Fruit fly (Drosophila melanogaster): Measurements from ENCODE around the gene CG14963.
A peak's percentile ranks its signal among the peaks of the same experiment; 100 is the strongest.

The CG14963 gene

DNA sequence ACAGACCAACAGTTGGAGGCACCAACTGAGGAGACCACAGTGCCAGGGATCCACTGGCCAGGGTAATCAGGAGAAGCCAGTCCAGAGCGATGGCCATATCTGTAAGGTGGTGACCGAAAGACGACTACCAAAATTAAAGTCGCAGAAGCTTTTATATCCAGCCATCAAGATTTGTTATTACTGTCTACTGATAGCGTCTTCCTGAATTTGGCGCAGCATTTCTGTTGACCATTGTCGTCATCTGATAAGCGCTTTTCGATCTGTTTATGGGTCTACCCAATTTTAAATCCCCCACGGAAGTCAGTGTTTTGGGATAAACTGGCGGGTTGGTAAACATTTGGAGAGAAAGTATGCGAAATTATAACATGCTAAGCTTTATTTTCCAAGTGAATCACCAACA, at the start of gene CG14963:
Gene CG14963, minus strand, starts transcription at position 101 of the 400 bp plus-strand sequence.
- TF ChIP-seq h (GFP tag; optimal IDR thresholded peaks at IDR 0.05) (no peak), Rel (GFP tag; optimal IDR thresholded peaks at IDR 0.05) (no peak), Rel (tag; optimal IDR thresholded peaks at IDR 0.05) (no peak), Abd-B (GFP tag; optimal IDR thresholded peaks at IDR 0.05) (no peak), Hr78 (GFP tag; optimal IDR thresholded peaks at IDR 0.05) (no peak), HLH106 (tag; optimal IDR thresholded peaks at IDR 0.05) (no peak), woc (GFP tag; optimal IDR thresholded peaks at IDR 0.05) (no peak), Myc (optimal IDR thresholded peaks at IDR 0.05) (no peak), Vsx2 (GFP tag; optimal IDR thresholded peaks at IDR 0.05; ENCODE audit: partially characterized antibody) (no peak), rgr (GFP tag; optimal IDR thresholded peaks at IDR 0.05) (no peak), CrebA (GFP tag; optimal IDR thresholded peaks at IDR 0.05; ENCODE audit: borderline replicate concordance) (no peak), pan (optimal IDR thresholded peaks at IDR 0.05) (no peak), CG32264 (GFP tag; optimal IDR thresholded peaks at IDR 0.05) (no peak), sv (GFP tag; optimal IDR thresholded peaks at IDR 0.05) (no peak)

DNA sequence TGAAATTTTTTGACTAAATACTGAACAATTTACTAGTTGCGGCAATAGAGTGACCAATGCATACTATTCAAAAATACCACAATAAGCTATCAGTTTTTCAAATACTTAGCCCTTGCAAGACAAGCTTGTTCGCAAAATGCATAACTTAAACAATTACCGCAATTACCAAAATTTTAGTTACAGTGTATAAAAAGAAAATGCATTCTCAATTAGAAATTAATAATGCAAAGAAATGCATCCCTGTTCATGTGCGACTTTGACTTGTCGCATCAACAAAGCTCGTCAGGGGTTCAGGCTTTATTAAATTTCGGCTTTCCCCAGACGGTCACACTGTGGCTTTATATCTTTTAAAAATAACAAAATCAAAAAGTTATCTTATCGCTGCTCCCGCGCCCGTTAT, 46.5 kb upstream of the CG14963 start, which contains the start of the genes hob and nSMase:
Gene hob, minus strand, starts transcription at position 62 of the 400 bp plus-strand sequence.
Gene nSMase, plus strand, starts transcription at position 298 of the 400 bp plus-strand sequence.
- no peak for TF ChIP-seq jim (GFP tag; optimal IDR thresholded peaks at IDR 0.05)
- no peak for TF ChIP-seq fru (GFP tag; optimal IDR thresholded peaks at IDR 0.05)
- TF ChIP-seq OdsH (GFP tag; optimal IDR thresholded peaks at IDR 0.05) = peak; percentile 34
- TF ChIP-seq brk (GFP tag; optimal IDR thresholded peaks at IDR 0.05) = no peak
- no peak for TF ChIP-seq HLH106 (tag; optimal IDR thresholded peaks at IDR 0.05)
- TF ChIP-seq pan (optimal IDR thresholded peaks at IDR 0.05) = no peak
- no peak for TF ChIP-seq sage (GFP tag; optimal IDR thresholded peaks at IDR 0.05)

DNA sequence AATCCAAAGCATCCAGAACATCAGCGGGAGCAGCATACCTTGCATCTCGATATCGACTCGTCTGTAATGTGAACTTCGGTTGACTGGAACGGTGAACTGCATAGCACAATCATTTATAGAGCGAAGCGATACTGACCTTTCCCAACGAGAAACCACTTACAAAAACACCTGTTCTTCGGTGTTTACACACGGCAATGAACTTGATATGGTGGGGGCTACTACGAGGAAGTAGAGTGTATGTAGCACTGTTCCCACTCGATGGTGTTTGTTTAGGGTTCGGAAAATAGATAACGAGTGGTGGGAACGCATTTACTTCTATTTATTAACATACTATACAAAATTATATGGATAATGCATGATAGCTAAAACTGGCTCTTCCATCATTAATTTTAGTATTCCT, 36.5 kb upstream of the CG14963 start, which contains the start of the genes CG32269 and CG32270:
Gene CG32269, minus strand, starts transcription at position 91 of the 400 bp plus-strand sequence.
Gene CG32270, minus strand, starts transcription at position 91 of the 400 bp plus-strand sequence.
- no peak for TF ChIP-seq N (GFP tag; optimal IDR thresholded peaks at IDR 0.05)
- no peak for TF ChIP-seq sage (GFP tag; optimal IDR thresholded peaks at IDR 0.05)
- TF ChIP-seq Hr83 (GFP tag; optimal IDR thresholded peaks at IDR 0.05; ENCODE audit: poor library complexity, severe bottlenecking) = peak; percentile 92
- no peak for TF ChIP-seq br (GFP tag; optimal IDR thresholded peaks at IDR 0.05)

DNA sequence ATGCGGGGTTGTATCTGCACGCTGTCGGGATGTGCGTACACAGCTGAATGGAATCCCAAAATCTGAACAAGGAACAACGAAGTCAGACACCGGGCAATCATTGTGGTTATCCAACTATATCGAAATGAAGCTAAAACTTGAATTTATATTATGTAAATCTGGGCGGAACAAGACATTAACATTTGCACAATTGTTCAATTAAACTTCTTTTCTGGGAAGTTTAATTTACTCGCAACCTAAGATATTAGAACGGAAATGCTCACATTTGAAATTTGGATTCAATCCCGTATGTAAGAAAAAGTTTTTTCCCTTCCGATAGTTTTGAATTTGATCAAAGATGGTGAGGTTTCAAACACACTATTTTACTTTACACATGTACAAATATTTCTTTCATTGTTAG, 33.9 kb upstream of the CG14963 start, which contains the start of gene CG33160:
Gene CG33160, minus strand, starts transcription at position 101 of the 400 bp plus-strand sequence.
- TF ChIP-seq fru (GFP tag; optimal IDR thresholded peaks at IDR 0.05) (no peak), GATAd (GFP tag; optimal IDR thresholded peaks at IDR 0.05) (no peak), tai (GFP tag; optimal IDR thresholded peaks at IDR 0.05) (no peak), lola (GFP tag; optimal IDR thresholded peaks at IDR 0.05) (no peak), CG9705 (GFP tag; optimal IDR thresholded peaks at IDR 0.05) (no peak), Vsx2 (GFP tag; optimal IDR thresholded peaks at IDR 0.05; ENCODE audit: partially characterized antibody) (no peak), HLH106 (tag; optimal IDR thresholded peaks at IDR 0.05) (no peak), Myc (optimal IDR thresholded peaks at IDR 0.05) (no peak), CrebA (GFP tag; optimal IDR thresholded peaks at IDR 0.05; ENCODE audit: borderline replicate concordance) (no peak), Jra (GFP tag; optimal IDR thresholded peaks at IDR 0.05) (no peak), sage (GFP tag; optimal IDR thresholded peaks at IDR 0.05) (no peak), jim (GFP tag; optimal IDR thresholded peaks at IDR 0.05) (no peak)

DNA sequence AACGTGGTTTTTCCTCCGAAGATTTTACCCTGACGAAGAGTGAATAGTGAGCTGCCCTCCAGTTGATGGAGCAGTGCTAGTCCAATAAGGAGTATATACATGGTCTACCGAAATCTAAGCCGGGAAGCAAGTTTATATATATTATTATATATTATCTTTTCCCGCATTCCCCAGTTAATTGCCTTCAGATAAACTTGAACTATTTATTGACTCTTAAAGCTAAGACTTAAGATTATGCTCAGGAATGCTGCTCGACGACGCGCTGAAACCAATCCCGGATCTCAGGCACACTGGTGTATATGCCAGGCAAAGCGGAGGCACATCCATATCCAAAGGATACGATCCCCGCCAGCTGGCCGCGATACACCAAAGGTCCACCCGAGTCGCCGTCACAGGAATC, 33.0 kb upstream of the CG14963 start, which contains the start of gene CG32277:
Gene CG32277, minus strand, starts transcription at position 101 of the 400 bp plus-strand sequence.
- TF ChIP-seq ey (GFP tag; optimal IDR thresholded peaks at IDR 0.05) = no peak
- no peak for TF ChIP-seq Dif (GFP tag; optimal IDR thresholded peaks at IDR 0.05; ENCODE audit: partially characterized antibody)
- no peak for TF ChIP-seq Abd-B (GFP tag; optimal IDR thresholded peaks at IDR 0.05)
- no peak for TF ChIP-seq sage (GFP tag; optimal IDR thresholded peaks at IDR 0.05)
- TF ChIP-seq tai (GFP tag; optimal IDR thresholded peaks at IDR 0.05) = no peak
- no peak for TF ChIP-seq CG9705 (GFP tag; optimal IDR thresholded peaks at IDR 0.05)
- TF ChIP-seq usp (GFP tag; optimal IDR thresholded peaks at IDR 0.05) = no peak
- TF ChIP-seq CrebA (GFP tag; optimal IDR thresholded peaks at IDR 0.05; ENCODE audit: borderline replicate concordance) = no peak
- no peak for TF ChIP-seq Dfd (GFP tag; optimal IDR thresholded peaks at IDR 0.05)
- TF ChIP-seq dsf (GFP tag; optimal IDR thresholded peaks at IDR 0.05; ENCODE audit: borderline replicate concordance) = no peak
- no peak for TF ChIP-seq pan (optimal IDR thresholded peaks at IDR 0.05)
- no peak for TF ChIP-seq dl (GFP tag; optimal IDR thresholded peaks at IDR 0.05; ENCODE audit: insufficient read depth in 1 of 2, partially characterized antibody in 2 of 2)
- TF ChIP-seq HLH106 (tag; optimal IDR thresholded peaks at IDR 0.05) = no peak
- TF ChIP-seq brk (GFP tag; optimal IDR thresholded peaks at IDR 0.05) = no peak
- TF ChIP-seq Myc (optimal IDR thresholded peaks at IDR 0.05) = no peak

Measured in whole organism, wandering third instar larva.